Worm (Caenorhabditis elegans) whole organism, L2 larva: ENCODE results near the gene Y60A3A.16.

Source experiments
- F13H6.1 ChIP-seq: sonication (generic microtip); optimal IDR thresholded peaks from 2 replicates; lab custom pipeline; 2016; ENCODE audit warnings: missing genetic modification characterization, missing compliant biosample characterization
- R02D3.7 ChIP-seq: fragments of 150-350 bp; optimal IDR thresholded peaks from 2 replicates; lab custom pipeline; 2014; ENCODE audit warnings: missing biosample characterization, missing genetic modification characterization
- Y55F3AM.14 ChIP-seq: fragments of 200-800 bp; sonication (Bioruptor generic); optimal IDR thresholded peaks from 2 replicates; lab custom pipeline; 2018; ENCODE audit warnings: mild to moderate bottlenecking, missing genetic modification characterization, missing compliant biosample characterization
- aly-2 ChIP-seq: fragments of 150-350 bp; optimal IDR thresholded peaks from 2 replicates; lab custom pipeline; 2014; ENCODE audit warnings: missing biosample characterization, missing genetic modification characterization
- blmp-1 ChIP-seq: sonication (generic microtip); optimal IDR thresholded peaks from 2 replicates; lab custom pipeline; 2017; ENCODE audit warnings: missing genetic modification characterization, mild to moderate bottlenecking, missing compliant biosample characterization, antibody characterized with exemption, moderate library complexity; ENCODE audit not compliant: insufficient read depth
- ceh-16 ChIP-seq: fragments of 150-350 bp; optimal IDR thresholded peaks from 2 replicates; lab custom pipeline; 2014; ENCODE audit warnings: missing biosample characterization, missing genetic modification characterization
- crh-2 ChIP-seq: sonication (generic microtip); optimal IDR thresholded peaks from 2 replicates; lab custom pipeline; 2017; ENCODE audit warnings: missing biosample characterization, missing genetic modification characterization
- dmd-4 ChIP-seq: sonication (generic microtip); optimal IDR thresholded peaks from 2 replicates; lab custom pipeline; 2017; ENCODE audit warnings: missing biosample characterization, missing genetic modification characterization
- egl-27 ChIP-seq: sonication (generic microtip); optimal IDR thresholded peaks from 3 replicates; lab custom pipeline; 2017; ENCODE audit warnings: missing biosample characterization, missing genetic modification reagents, missing genetic modification characterization
- elt-1 ChIP-seq: fragments of 150-350 bp; optimal IDR thresholded peaks from 2 replicates; lab custom pipeline; 2014; ENCODE audit warnings: missing biosample characterization, missing genetic modification characterization
- elt-3 ChIP-seq: sonication (generic microtip); optimal IDR thresholded peaks from 2 replicates; lab custom pipeline; 2017; ENCODE audit warnings: missing biosample characterization, missing genetic modification characterization
- fos-1 ChIP-seq: fragments of 150-350 bp; optimal IDR thresholded peaks from 2 replicates; lab custom pipeline; 2014; ENCODE audit warnings: missing biosample characterization, missing genetic modification characterization
- gmeb-1 ChIP-seq: fragments of 150-350 bp; optimal IDR thresholded peaks from 2 replicates; lab custom pipeline; 2014; ENCODE audit warnings: missing biosample characterization, missing genetic modification characterization
- lin-11 ChIP-seq: fragments of 150-350 bp; sonication (generic microtip); optimal IDR thresholded peaks from 2 replicates; lab custom pipeline; 2014; ENCODE audit warnings: missing biosample characterization, missing genetic modification characterization, inconsistent platforms, mixed read lengths
- lsy-2 ChIP-seq, 2 experiments: fragments of 150-350 bp in 1 of 2; sonication (generic microtip) in 1 of 2; optimal IDR thresholded peaks; 2 replicates each; lab custom pipeline; 2014 to 2017; ENCODE audit warnings: missing biosample characterization in 2 of 2, missing genetic modification characterization in 2 of 2
- mab-5 ChIP-seq: fragments of 150-350 bp; optimal IDR thresholded peaks from 2 replicates; lab custom pipeline; 2014; ENCODE audit warnings: missing biosample characterization, missing genetic modification characterization
- mdl-1 ChIP-seq, 2 experiments: fragments of 150-350 bp in 1 of 2; sonication (generic microtip) in 1 of 2; optimal IDR thresholded peaks; 2 replicates each; lab custom pipeline; 2017; ENCODE audit warnings: missing biosample characterization in 2 of 2, missing genetic modification characterization in 2 of 2
- nhr-10 ChIP-seq: sonication (generic microtip); optimal IDR thresholded peaks from 2 replicates; lab custom pipeline; 2017; ENCODE audit warnings: missing biosample characterization, missing genetic modification characterization
- nhr-11 ChIP-seq: fragments of 150-350 bp; optimal IDR thresholded peaks from 2 replicates; lab custom pipeline; 2014; ENCODE audit warnings: missing biosample characterization, missing genetic modification characterization
- nhr-21 ChIP-seq: fragments of 150-350 bp; optimal IDR thresholded peaks from 2 replicates; lab custom pipeline; 2014; ENCODE audit warnings: missing biosample characterization, missing genetic modification characterization
- nhr-23 ChIP-seq: fragments of 150-350 bp; optimal IDR thresholded peaks from 2 replicates; lab custom pipeline; 2014; ENCODE audit warnings: missing biosample characterization, missing genetic modification reagents, missing genetic modification characterization
- nhr-6 ChIP-seq: fragments of 150-350 bp; optimal IDR thresholded peaks from 2 replicates; lab custom pipeline; 2014; ENCODE audit warnings: missing biosample characterization, missing genetic modification characterization
- nhr-77 ChIP-seq: fragments of 150-350 bp; optimal IDR thresholded peaks from 2 replicates; lab custom pipeline; 2014; ENCODE audit warnings: missing biosample characterization, missing genetic modification characterization
- peb-1 ChIP-seq: fragments of 150-350 bp; optimal IDR thresholded peaks from 2 replicates; lab custom pipeline; 2014; ENCODE audit warnings: missing biosample characterization, missing genetic modification characterization
- skn-1 ChIP-seq: sonication (generic microtip); optimal IDR thresholded peaks from 2 replicates; lab custom pipeline; 2017; ENCODE audit warnings: missing biosample characterization, missing genetic modification characterization
- sma-3 ChIP-seq: sonication (generic microtip); optimal IDR thresholded peaks from 2 replicates; lab custom pipeline; 2016; ENCODE audit warnings: missing genetic modification reagents, missing genetic modification characterization, missing compliant biosample characterization
- sma-9 ChIP-seq, 2 experiments: fragments of 150-350 bp in 1 of 2; sonication (generic microtip) in 1 of 2; optimal IDR thresholded peaks; 2 replicates each; lab custom pipeline; 2014 to 2016; ENCODE audit warnings: missing genetic modification characterization in 2 of 2, mild to moderate bottlenecking in 1 of 2, missing biosample characterization in 1 of 2, missing compliant biosample characterization in 1 of 2, missing genetic modification reagents in 1 of 2, moderate library complexity in 1 of 2
- unc-39 ChIP-seq: fragments of 150-350 bp; optimal IDR thresholded peaks from 2 replicates; lab custom pipeline; 2014; ENCODE audit warnings: missing biosample characterization, missing genetic modification characterization
- unc-55 ChIP-seq: fragments of 150-350 bp; sonication (generic microtip); optimal IDR thresholded peaks from 3 replicates; lab custom pipeline; 2014; ENCODE audit warnings: missing biosample characterization, missing genetic modification reagents, missing genetic modification characterization
- ztf-1 ChIP-seq: fragments of 200-800 bp; sonication (Bioruptor generic); conservative IDR thresholded peaks from 2 replicates; pipeline ENCODE4 v1.3.6; 2022; ENCODE audit warnings: missing genetic modification characterization, missing compliant biosample characterization
- ztf-11 ChIP-seq: sonication (generic microtip); optimal IDR thresholded peaks from 2 replicates; lab custom pipeline; 2017; ENCODE audit warnings: missing biosample characterization, missing genetic modification characterization
- ztf-4 ChIP-seq: fragments of 150-350 bp; optimal IDR thresholded peaks from 2 replicates; lab custom pipeline; 2014; ENCODE audit warnings: missing biosample characterization, missing genetic modification characterization

The Y60A3A.16 gene

ce11 chrV:19922613-19923012 is at the start of gene Y60A3A.16:
Y60A3A.16 (minus strand) TSS chrV:19922713.
- TF ChIP-seq sma-9 (GFP tag; optimal IDR thresholded peaks at IDR 0.05; lab: Kevin White, UChicago) (no peak), sma-9 (tag; optimal IDR thresholded peaks at IDR 0.05; lab: Kevin White, UChicago) (no peak), lin-11 (tag; lab: Kevin White, UChicago) (no peak), nhr-11 (tag; lab: Kevin White, UChicago) (no peak), aly-2 (tag; lab: Kevin White, UChicago) (no peak), ztf-11 (tag; lab: Kevin White, UChicago) (no peak), F13H6.1 (tag; lab: Kevin White, UChicago) (no peak), nhr-23 (tag; lab: Kevin White, UChicago) (no peak), sma-3 (GFP tag; lab: Kevin White, UChicago) (no peak), ceh-16 (tag; lab: Kevin White, UChicago) (no peak), nhr-77 (tag; lab: Kevin White, UChicago) (no peak), mdl-1 (tag; optimal IDR thresholded peaks at IDR 0.05; lab: Kevin White, UChicago) (no peak), egl-27 (tag; lab: Kevin White, UChicago) (no peak), mab-5 (tag; lab: Kevin White, UChicago) (no peak), unc-55 (GFP tag; lab: Kevin White, UChicago) (no peak), ztf-4 (tag; lab: Kevin White, UChicago) (no peak), elt-3 (tag; lab: Kevin White, UChicago) (no peak), fos-1 (tag; lab: Kevin White, UChicago) (no peak), elt-1 (tag; lab: Kevin White, UChicago) (no peak), gmeb-1 (no peak)

DNA sequence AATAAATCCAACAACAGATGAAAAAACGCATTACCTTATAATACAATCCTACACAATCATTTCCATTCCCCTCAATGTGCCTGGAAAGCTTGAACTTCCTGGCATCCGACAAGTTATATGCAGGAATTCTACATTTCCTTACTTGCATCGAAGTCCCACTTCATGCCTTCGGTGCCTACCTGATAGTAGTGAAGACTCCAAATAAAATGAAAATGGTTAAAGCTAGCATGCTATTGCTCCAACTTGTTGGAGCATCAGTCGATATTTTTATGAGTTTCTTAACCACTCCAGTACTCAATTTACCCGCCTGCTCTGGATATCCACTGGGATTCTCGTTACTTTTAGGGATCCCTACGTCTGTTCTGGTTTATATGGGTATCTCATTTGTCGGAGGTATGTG is 43.1 kb upstream of the Y60A3A.16 start, which contains the start of gene srh-171:
TSS of gene srh-171 (plus strand) at position 75 of the 400 bp plus-strand sequence.
- TF ChIP-seq Y55F3AM.14 (GFP tag; lab: Kevin White, UChicago): no peak
- no peak for TF ChIP-seq fos-1 (tag; lab: Kevin White, UChicago)
- TF ChIP-seq ztf-11 (tag; lab: Kevin White, UChicago): no peak
- TF ChIP-seq skn-1 (tag; lab: Kevin White, UChicago): no peak
- TF ChIP-seq ztf-1: no peak

DNA sequence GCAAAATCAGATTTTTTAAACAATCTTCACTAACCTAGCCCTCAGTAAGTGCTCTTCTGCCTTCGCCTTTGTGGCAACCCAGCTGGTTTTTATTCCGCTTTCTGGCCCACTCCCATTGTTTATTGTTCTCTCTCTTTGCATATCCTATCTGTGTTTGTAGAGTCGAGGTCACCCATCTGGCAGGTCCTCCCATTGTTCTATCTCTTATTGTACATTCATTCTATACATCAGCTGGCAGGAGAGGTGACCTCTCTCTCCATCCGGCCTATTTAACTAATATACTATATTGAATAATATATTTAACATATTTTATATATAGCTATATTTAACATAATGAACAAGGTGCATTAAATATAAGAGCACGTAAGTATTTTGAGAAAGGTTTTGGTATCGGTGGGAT is 39.5 kb upstream of the Y60A3A.16 start:
- TF ChIP-seq nhr-77 (tag; lab: Kevin White, UChicago): no peak
- TF ChIP-seq egl-27 (tag; lab: Kevin White, UChicago): no peak
- no peak for TF ChIP-seq elt-1 (tag; lab: Kevin White, UChicago)
- TF ChIP-seq peb-1: no peak
- no peak for TF ChIP-seq ztf-4 (tag; lab: Kevin White, UChicago)
- no peak for TF ChIP-seq crh-2 (tag; lab: Kevin White, UChicago)
- no peak for TF ChIP-seq lin-11 (tag; lab: Kevin White, UChicago)
- no peak for TF ChIP-seq blmp-1

DNA sequence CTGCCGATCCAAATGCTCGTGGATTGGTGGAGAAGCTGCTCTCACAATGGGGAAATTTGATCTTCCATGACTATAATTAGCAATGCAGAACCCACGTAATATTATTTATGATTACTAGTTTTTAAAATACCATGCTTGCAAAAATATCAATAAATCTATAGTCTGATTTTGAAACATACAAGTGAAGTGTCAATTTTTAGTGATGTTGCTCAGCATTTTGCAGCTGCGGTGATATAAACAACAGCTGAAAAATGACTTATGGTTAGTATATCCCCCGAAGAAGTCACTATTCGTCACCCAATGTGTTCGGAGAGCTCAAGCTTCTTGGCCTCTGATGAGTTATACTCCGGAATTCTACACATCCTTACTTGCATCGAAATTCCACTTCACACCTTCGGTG is 36.2 kb upstream of the Y60A3A.16 start, which contains the start of gene srh-172:
TSS of gene srh-172 (plus strand) at position 301 of the 400 bp plus-strand sequence.
- TF ChIP-seq crh-2 (tag; lab: Kevin White, UChicago) (no peak), ztf-4 (tag; lab: Kevin White, UChicago) (no peak), aly-2 (tag; lab: Kevin White, UChicago) (no peak), nhr-6 (tag; lab: Kevin White, UChicago) (no peak), lin-11 (tag; lab: Kevin White, UChicago) (no peak), gmeb-1 (no peak), mab-5 (tag; lab: Kevin White, UChicago) (no peak), blmp-1 (no peak), dmd-4 (tag; lab: Kevin White, UChicago) (no peak), nhr-21 (no peak), R02D3.7 (tag; lab: Kevin White, UChicago) (no peak), lsy-2 (tag; optimal IDR thresholded peaks at IDR 0.05; lab: Kevin White, UChicago) (no peak)

- TF ChIP-seq nhr-10 (tag; lab: Kevin White, UChicago) (no peak), unc-39 (tag; lab: Kevin White, UChicago) (no peak), unc-55 (GFP tag; lab: Kevin White, UChicago) (peak; percentile 28), nhr-11 (tag; lab: Kevin White, UChicago) (no peak)
These were observed 32.7 kb upstream of the Y60A3A.16 start, which contains the start of gene abhd-3.1 for ce11 chrV:19955171-19955570. abhd-3.1 (plus strand) TSS chrV:19955488.
